Worm (Caenorhabditis elegans) whole organism, L3 larva: ENCODE results near the gene brd-1.

Source experiments
- R02D3.7 ChIP-seq: fragments of 150-350 bp; optimal IDR thresholded peaks from 2 replicates; lab custom pipeline; 2014; ENCODE audit warnings: missing biosample characterization, missing genetic modification characterization
- ZK546.5 ChIP-seq: sonication (generic microtip); optimal IDR thresholded peaks from 2 replicates; lab custom pipeline; 2017; ENCODE audit warnings: missing biosample characterization, missing genetic modification characterization
- aly-2 ChIP-seq: fragments of 150-350 bp; optimal IDR thresholded peaks from 2 replicates; lab custom pipeline; 2014; ENCODE audit warnings: missing biosample characterization, missing genetic modification characterization
- ama-1 ChIP-seq: fragments of 150-350 bp; optimal IDR thresholded peaks from 2 replicates; lab custom pipeline; 2018
- ceh-16 ChIP-seq: sonication (generic microtip); optimal IDR thresholded peaks from 2 replicates; lab custom pipeline; 2017; ENCODE audit warnings: missing biosample characterization, missing genetic modification characterization
- ceh-28 ChIP-seq: fragments of 150-350 bp; optimal IDR thresholded peaks from 2 replicates; lab custom pipeline; 2014; ENCODE audit warnings: missing biosample characterization, missing genetic modification reagents, missing genetic modification characterization
- ceh-9 ChIP-seq: sonication (generic microtip); optimal IDR thresholded peaks from 2 replicates; lab custom pipeline; 2018; ENCODE audit warnings: missing biosample characterization, missing genetic modification characterization
- daf-12 ChIP-seq: fragments of 150-350 bp; optimal IDR thresholded peaks from 2 replicates; lab custom pipeline; 2014; ENCODE audit warnings: missing biosample characterization, missing genetic modification reagents, missing genetic modification characterization
- egl-27 ChIP-seq: sonication (generic microtip); optimal IDR thresholded peaks from 4 replicates; lab custom pipeline; 2017; ENCODE audit warnings: missing biosample characterization, missing genetic modification reagents, missing genetic modification characterization
- elt-1 ChIP-seq: fragments of 150-350 bp; optimal IDR thresholded peaks from 2 replicates; lab custom pipeline; 2014; ENCODE audit warnings: missing biosample characterization, missing genetic modification characterization
- elt-2 ChIP-seq: sonication (generic microtip); optimal IDR thresholded peaks from 2 replicates; lab custom pipeline; 2016; ENCODE audit warnings: missing genetic modification reagents, mild to moderate bottlenecking, missing genetic modification characterization, missing compliant biosample characterization
- eor-1 ChIP-seq, 2 experiments: fragments of 150-350 bp; optimal IDR thresholded peaks; 2 replicates each; lab custom pipeline; 2014 to 2018; ENCODE audit warnings: missing biosample characterization in 2 of 2, missing genetic modification characterization in 2 of 2
- fkh-10 ChIP-seq: sonication (generic microtip); optimal IDR thresholded peaks from 2 replicates; lab custom pipeline; 2017; ENCODE audit warnings: missing biosample characterization, missing genetic modification reagents, missing genetic modification characterization
- fos-1 ChIP-seq: fragments of 150-350 bp; optimal IDR thresholded peaks from 2 replicates; lab custom pipeline; 2014; ENCODE audit warnings: missing biosample characterization, missing genetic modification characterization
- hmg-11 ChIP-seq: sonication (generic microtip); optimal IDR thresholded peaks from 2 replicates; lab custom pipeline; 2016; ENCODE audit warnings: missing genetic modification characterization, missing compliant biosample characterization
- jun-1 ChIP-seq: fragments of 150-350 bp; optimal IDR thresholded peaks from 2 replicates; lab custom pipeline; 2014; ENCODE audit warnings: missing biosample characterization, missing genetic modification reagents, missing genetic modification characterization
- lin-15B ChIP-seq: fragments of 150-350 bp; optimal IDR thresholded peaks from 2 replicates; lab custom pipeline; 2014; ENCODE audit warnings: missing biosample characterization, missing genetic modification characterization
- lsy-12 ChIP-seq: sonication (generic microtip); optimal IDR thresholded peaks from 2 replicates; lab custom pipeline; 2016; ENCODE audit warnings: mild to moderate bottlenecking, missing genetic modification characterization, missing compliant biosample characterization
- mdl-1 ChIP-seq: fragments of 150-350 bp; optimal IDR thresholded peaks from 2 replicates; lab custom pipeline; 2014; ENCODE audit warnings: missing biosample characterization, missing genetic modification characterization
- nfya-1 ChIP-seq: sonication (generic microtip); optimal IDR thresholded peaks from 2 replicates; lab custom pipeline; 2017; ENCODE audit warnings: missing genetic modification characterization, mild to moderate bottlenecking, missing compliant biosample characterization, antibody characterized with exemption, moderate library complexity; ENCODE audit not compliant: insufficient read depth
- nhr-11 ChIP-seq: fragments of 150-350 bp; optimal IDR thresholded peaks from 2 replicates; lab custom pipeline; 2014; ENCODE audit warnings: missing biosample characterization, missing genetic modification characterization
- nhr-23 ChIP-seq: fragments of 150-350 bp; optimal IDR thresholded peaks from 2 replicates; lab custom pipeline; 2014; ENCODE audit warnings: missing biosample characterization, missing genetic modification reagents, missing genetic modification characterization
- nhr-237 ChIP-seq: fragments of 150-350 bp; optimal IDR thresholded peaks from 2 replicates; lab custom pipeline; 2014; ENCODE audit warnings: missing biosample characterization, missing genetic modification characterization
- nhr-28 ChIP-seq: fragments of 150-350 bp; optimal IDR thresholded peaks from 2 replicates; lab custom pipeline; 2014; ENCODE audit warnings: missing biosample characterization, missing genetic modification characterization
- nhr-43 ChIP-seq: sonication (generic microtip); optimal IDR thresholded peaks from 2 replicates; lab custom pipeline; 2016; ENCODE audit warnings: mild to moderate bottlenecking, missing genetic modification characterization, missing compliant biosample characterization; ENCODE audit not compliant: poor library complexity, severe bottlenecking
- nhr-67 ChIP-seq: fragments of 150-350 bp; optimal IDR thresholded peaks from 2 replicates; lab custom pipeline; 2014; ENCODE audit warnings: missing biosample characterization, missing genetic modification characterization
- nhr-76 ChIP-seq: fragments of 150-350 bp; sonication (generic microtip); optimal IDR thresholded peaks from 5 replicates; lab custom pipeline; 2014; ENCODE audit warnings: missing biosample characterization, missing genetic modification characterization
- nhr-77 ChIP-seq: fragments of 150-350 bp; optimal IDR thresholded peaks from 2 replicates; lab custom pipeline; 2014; ENCODE audit warnings: missing biosample characterization, missing genetic modification characterization
- pha-4 ChIP-seq: fragments of 150-350 bp; optimal IDR thresholded peaks from 2 replicates; lab custom pipeline; 2014; ENCODE audit warnings: missing biosample characterization, missing genetic modification reagents, missing genetic modification characterization
- pqm-1 ChIP-seq: fragments of 150-350 bp; optimal IDR thresholded peaks from 2 replicates; lab custom pipeline; 2017; ENCODE audit warnings: missing biosample characterization, missing genetic modification characterization, inconsistent platforms
- skn-1 ChIP-seq: fragments of 150-350 bp; optimal IDR thresholded peaks from 2 replicates; lab custom pipeline; 2014; ENCODE audit warnings: missing biosample characterization, missing genetic modification characterization
- snpc-4 ChIP-seq: fragments of 150-350 bp; optimal IDR thresholded peaks from 2 replicates; lab custom pipeline; 2014; ENCODE audit warnings: missing biosample characterization, missing genetic modification characterization
- tbx-2 ChIP-seq: sonication (generic microtip); optimal IDR thresholded peaks from 2 replicates; lab custom pipeline; 2016; ENCODE audit warnings: mild to moderate bottlenecking, missing genetic modification characterization, missing compliant biosample characterization
- unc-39 ChIP-seq: sonication (generic microtip); optimal IDR thresholded peaks from 4 replicates; lab custom pipeline; 2017; ENCODE audit warnings: missing biosample characterization, missing genetic modification characterization
- zag-1 ChIP-seq: fragments of 150-350 bp; optimal IDR thresholded peaks from 2 replicates; lab custom pipeline; 2014; ENCODE audit warnings: missing biosample characterization, missing genetic modification characterization
- ztf-4 ChIP-seq: fragments of 150-350 bp; optimal IDR thresholded peaks from 2 replicates; lab custom pipeline; 2014; ENCODE audit warnings: missing biosample characterization, missing genetic modification characterization

Gene brd-1

DNA sequence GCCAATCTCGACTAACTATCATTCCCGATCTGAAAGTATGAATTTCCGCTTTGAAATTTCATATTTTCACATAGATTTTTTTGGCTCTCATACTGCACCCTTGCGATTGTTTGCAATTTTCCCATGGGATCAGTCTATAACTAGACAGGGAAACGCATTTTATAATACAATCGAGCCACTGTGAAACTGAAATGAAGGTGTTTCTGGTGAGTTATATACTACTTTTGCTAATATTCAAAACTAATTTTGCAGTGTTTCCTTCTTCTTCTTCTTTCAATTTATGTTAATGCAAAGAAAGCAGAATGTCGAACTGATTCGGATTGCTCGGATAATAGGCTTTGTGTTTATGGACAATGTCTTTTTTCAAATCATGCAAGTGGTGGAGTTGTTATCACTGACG lies 3.4 kb downstream of the brd-1 start:
- TF ChIP-seq nhr-11 (tag; lab: Kevin White, UChicago): no peak
- TF ChIP-seq fkh-10 (GFP tag; lab: Kevin White, UChicago): no peak
- no peak for TF ChIP-seq nhr-67
- TF ChIP-seq mdl-1 (tag; lab: Kevin White, UChicago): no peak
- no peak for TF ChIP-seq ceh-16 (tag; lab: Kevin White, UChicago)
- no peak for TF ChIP-seq unc-39 (tag; lab: Kevin White, UChicago)
- TF ChIP-seq pqm-1 (tag; lab: Kevin White, UChicago): no peak
- no peak for TF ChIP-seq jun-1
- no peak for TF ChIP-seq ceh-28 (tag; lab: Kevin White, UChicago)
- no peak for TF ChIP-seq ceh-9
- no peak for TF ChIP-seq nfya-1 (tag; lab: Kevin White, UChicago)
- TF ChIP-seq ama-1 (lab: Kevin White, UChicago): no peak
- TF ChIP-seq nhr-43 (tag; lab: Kevin White, UChicago): no peak
- TF ChIP-seq nhr-237 (tag; lab: Kevin White, UChicago): no peak
- no peak for TF ChIP-seq nhr-23 (tag; lab: Kevin White, UChicago)
- no peak for TF ChIP-seq lin-15B
- TF ChIP-seq nhr-28 (tag; lab: Kevin White, UChicago): no peak
- TF ChIP-seq egl-27 (tag; lab: Kevin White, UChicago): no peak
- TF ChIP-seq hmg-11: no peak

- no peak for TF ChIP-seq snpc-4
- TF ChIP-seq nfya-1 (tag; lab: Kevin White, UChicago): no peak
- TF ChIP-seq ztf-4 (tag; lab: Kevin White, UChicago): no peak
- TF ChIP-seq skn-1 (tag; lab: Kevin White, UChicago): no peak
- no peak for TF ChIP-seq tbx-2
- no peak for TF ChIP-seq eor-1 (tag; optimal IDR thresholded peaks at IDR 0.05; lab: Kevin White, UChicago)
- TF ChIP-seq ZK546.5 (tag; lab: Kevin White, UChicago): no peak
- no peak for TF ChIP-seq nhr-43 (tag; lab: Kevin White, UChicago)
- no peak for TF ChIP-seq fkh-10 (GFP tag; lab: Kevin White, UChicago)
- TF ChIP-seq R02D3.7 (tag; lab: Kevin White, UChicago): no peak
- TF ChIP-seq ceh-16 (tag; lab: Kevin White, UChicago): no peak
- no peak for TF ChIP-seq elt-2 (tag; lab: Kevin White, UChicago)
- TF ChIP-seq nhr-67: no peak
- TF ChIP-seq daf-12 (tag; lab: Kevin White, UChicago): no peak
- no peak for TF ChIP-seq ceh-28 (tag; lab: Kevin White, UChicago)
- no peak for TF ChIP-seq nhr-77 (tag; lab: Kevin White, UChicago)
- TF ChIP-seq lin-15B: no peak
Measured at ce11 chrIII:6884203-6884602, 5.1 kb downstream of the brd-1 start, which contains the start of gene med-2. Gene med-2 (plus strand): TSS chrIII:6884503.

DNA sequence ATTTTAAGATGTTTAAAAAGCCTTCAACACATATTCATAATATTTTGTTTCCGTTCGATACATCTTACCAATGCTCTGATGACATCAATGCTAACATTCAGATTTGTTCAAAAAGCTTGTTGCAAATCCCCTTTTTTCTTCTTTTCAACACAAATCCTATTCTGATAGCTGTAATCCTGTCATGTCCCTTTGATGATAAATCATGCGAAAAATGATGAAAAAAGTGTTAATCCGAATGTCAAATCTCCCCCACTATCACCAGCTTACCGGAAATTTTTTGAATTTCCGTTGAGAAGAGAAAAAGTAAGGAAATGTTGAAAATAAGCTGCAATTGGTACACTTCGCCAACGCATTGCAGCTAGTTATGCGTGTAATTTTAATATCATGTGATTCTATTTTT lies 7.6 kb downstream of the brd-1 start:
- no peak for TF ChIP-seq nhr-28 (tag; lab: Kevin White, UChicago)
- TF ChIP-seq lsy-12 (tag; lab: Kevin White, UChicago): no peak
- no peak for TF ChIP-seq tbx-2
- no peak for TF ChIP-seq pqm-1 (tag; lab: Kevin White, UChicago)
- no peak for TF ChIP-seq aly-2 (tag; lab: Kevin White, UChicago)
- TF ChIP-seq elt-2 (tag; lab: Kevin White, UChicago): no peak
- no peak for TF ChIP-seq pha-4 (tag; lab: Kevin White, UChicago)
- TF ChIP-seq nhr-76 (tag; lab: Kevin White, UChicago): no peak
- no peak for TF ChIP-seq fos-1 (tag; lab: Kevin White, UChicago)
- TF ChIP-seq snpc-4: no peak
- TF ChIP-seq ama-1 (lab: Kevin White, UChicago): no peak
- TF ChIP-seq, all 47 proteins: peak for 0

DNA sequence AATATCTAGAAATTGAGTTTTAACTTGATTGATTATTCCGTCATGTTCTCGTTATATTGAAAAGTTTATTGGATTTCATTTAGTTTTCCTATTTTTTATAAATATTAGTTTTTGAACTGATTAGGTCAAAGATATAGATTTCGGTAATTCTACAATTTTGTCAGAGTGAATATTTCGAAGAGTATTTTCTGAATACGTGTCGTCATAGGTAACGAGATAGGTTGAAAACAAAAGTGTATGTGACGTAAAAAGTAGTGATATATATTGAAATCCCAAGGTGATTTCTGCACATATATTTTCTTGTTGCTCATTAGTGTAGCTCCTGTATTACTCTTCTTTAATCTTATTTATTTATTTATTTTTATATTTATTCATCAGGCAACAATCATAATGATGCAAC lies 8.5 kb downstream of the brd-1 start, which contains the start of gene K04C2.7:
Gene K04C2.7 (plus strand): TSS at position 301 of the 400 bp plus-strand sequence.
- TF ChIP-seq jun-1: no peak
- no peak for TF ChIP-seq elt-1 (tag; lab: Kevin White, UChicago)
- no peak for TF ChIP-seq nfya-1 (tag; lab: Kevin White, UChicago)
- no peak for TF ChIP-seq zag-1 (tag; lab: Kevin White, UChicago)
